Fruit fly (Drosophila melanogaster) whole organism, embryonic: ENCODE measurements around the gene BtbVII.
A peak's percentile ranks its signal among the peaks of the same experiment; 100 is the strongest.

Experiments used
- CG10147 ChIP-seq: fragments of 200-800 bp; sonication (Bioruptor generic); optimal IDR thresholded peaks from 2 replicates; lab custom pipeline; 2019; ENCODE audit warnings: missing biosample characterization, mild to moderate bottlenecking, missing genetic modification characterization, moderate library complexity
- CG10543 ChIP-seq: fragments of 200-800 bp; sonication (Bioruptor generic); optimal IDR thresholded peaks from 3 replicates; lab custom pipeline; 2017; ENCODE audit warnings: missing biosample characterization, mild to moderate bottlenecking, missing genetic modification characterization, moderate library complexity
- CG10979 ChIP-seq: fragments of 200-800 bp; sonication (Bioruptor generic); optimal IDR thresholded peaks from 2 replicates; lab custom pipeline; 2018; ENCODE audit warnings: missing biosample characterization, mild to moderate bottlenecking, missing genetic modification characterization, moderate library complexity
- CG12769 ChIP-seq: fragments of 200-800 bp; sonication (Bioruptor generic); optimal IDR thresholded peaks from 2 replicates; lab custom pipeline; 2019; ENCODE audit warnings: missing biosample characterization, mild to moderate bottlenecking, missing genetic modification characterization, moderate library complexity
- CG17802 ChIP-seq: fragments of 200-800 bp; sonication (Bioruptor generic); optimal IDR thresholded peaks from 2 replicates; lab custom pipeline; 2018; ENCODE audit warnings: missing biosample characterization, mild to moderate bottlenecking, missing genetic modification characterization, moderate library complexity
- CG18476 ChIP-seq: fragments of 200-800 bp; sonication (Bioruptor generic); optimal IDR thresholded peaks from 2 replicates; lab custom pipeline; 2016; ENCODE audit warnings: missing biosample characterization, mild to moderate bottlenecking, missing genetic modification characterization
- CG2199 ChIP-seq: fragments of 200-800 bp; sonication (Bioruptor generic); IDR thresholded peaks from 3 replicates; pipeline ENCODE4 v1.3.6; 2022; ENCODE audit warnings: missing biosample characterization, missing genetic modification characterization
- CG4707 ChIP-seq: fragments of 200-800 bp; sonication (Bioruptor generic); optimal IDR thresholded peaks from 2 replicates; lab custom pipeline; 2018; ENCODE audit warnings: missing biosample characterization, mild to moderate bottlenecking, missing genetic modification characterization, moderate library complexity
- CG6254 ChIP-seq: fragments of 200-800 bp; sonication (Bioruptor generic); optimal IDR thresholded peaks from 3 replicates; lab custom pipeline; 2017; ENCODE audit warnings: mild to moderate bottlenecking, missing biosample characterization, missing genetic modification reagents, missing genetic modification characterization
- CG7372 ChIP-seq: fragments of 200-800 bp; sonication (Bioruptor generic); IDR thresholded peaks from 2 replicates; pipeline ENCODE4 v1.3.6; 2022; ENCODE audit warnings: missing biosample characterization, missing genetic modification characterization
- Deaf1 ChIP-seq: fragments of 200-800 bp; optimal IDR thresholded peaks from 3 replicates; lab custom pipeline; 2019; ENCODE audit warnings: missing biosample characterization, mild to moderate bottlenecking, missing genetic modification characterization, moderate library complexity
- Dll ChIP-seq: fragments of 200-800 bp; sonication (Bioruptor generic); IDR thresholded peaks from 4 replicates; pipeline ENCODE4 v1.3.6; 2022; ENCODE audit warnings: missing biosample characterization, missing genetic modification characterization; ENCODE audit not compliant: partially characterized antibody
- Ets97D ChIP-seq: fragments of 200-800 bp; sonication (Bioruptor generic); optimal IDR thresholded peaks from 3 replicates; lab custom pipeline; 2016; ENCODE audit warnings: missing biosample characterization, missing genetic modification characterization
- Fer1 ChIP-seq: fragments of 200-800 bp; sonication (Bioruptor generic); optimal IDR thresholded peaks from 2 replicates; lab custom pipeline; 2017; ENCODE audit warnings: missing biosample characterization, mild to moderate bottlenecking, missing genetic modification characterization
- Gsc ChIP-seq: fragments of 200-800 bp; sonication (Bioruptor generic); IDR thresholded peaks from 2 replicates; pipeline ENCODE4 v1.3.6; 2022; ENCODE audit warnings: missing biosample characterization, missing genetic modification characterization
- H2.0 ChIP-seq: fragments of 200-800 bp; sonication (Bioruptor generic); IDR thresholded peaks from 2 replicates; pipeline ENCODE4 v1.3.6; 2022; ENCODE audit warnings: missing biosample characterization, missing genetic modification characterization
- Hr78 ChIP-seq, 2 experiments: fragments of 200-800 bp in 1 of 2; fragments of >200 bp in 1 of 2; sonication (Bioruptor generic) in 1 of 2; optimal IDR thresholded peaks; 2 replicates each; lab custom pipeline; 2017 to 2019; ENCODE audit warnings: missing biosample characterization in 2 of 2, missing genetic modification characterization in 2 of 2, mild to moderate bottlenecking in 1 of 2, moderate library complexity in 1 of 2
- MTF-1 ChIP-seq: fragments of 200-800 bp; sonication (Bioruptor generic); optimal IDR thresholded peaks from 2 replicates; lab custom pipeline; 2018; ENCODE audit warnings: missing biosample characterization, mild to moderate bottlenecking, missing genetic modification characterization, borderline replicate concordance
- Med ChIP-seq: fragments of 200-800 bp; sonication (Bioruptor generic); peaks from one replicate; lab custom pipeline; 2016; ENCODE audit warnings: missing biosample characterization, missing genetic modification characterization, mild to moderate bottlenecking, inconsistent platforms, moderate library complexity
- Mrtf ChIP-seq: fragments of 200-800 bp; sonication (Bioruptor generic); IDR thresholded peaks from 3 replicates; pipeline ENCODE4 v1.3.6; 2022; ENCODE audit warnings: missing biosample characterization, missing genetic modification characterization
- Pdp1 ChIP-seq, 2 experiments: fragments of 200-800 bp; sonication (Bioruptor generic); optimal IDR thresholded peaks; 3 replicates each; lab custom pipeline; 2016; ENCODE audit warnings: missing biosample characterization in 2 of 2, missing genetic modification characterization in 2 of 2, mild to moderate bottlenecking in 1 of 2, moderate library complexity in 1 of 2
- Ptx1 ChIP-seq: fragments of 200-800 bp; sonication (Bioruptor generic); IDR thresholded peaks from 2 replicates; pipeline ENCODE4 v1.3.6; 2022; ENCODE audit warnings: missing biosample characterization, missing genetic modification characterization
- ara ChIP-seq: fragments of 200-800 bp; sonication (Bioruptor generic); IDR thresholded peaks from 2 replicates; pipeline ENCODE4 v1.3.6; 2022; ENCODE audit warnings: missing biosample characterization, missing genetic modification characterization
- az2 ChIP-seq: fragments of 200-800 bp; sonication (Bioruptor generic); optimal IDR thresholded peaks from 3 replicates; lab custom pipeline; 2016; ENCODE audit warnings: missing biosample characterization, missing genetic modification characterization
- chinmo ChIP-seq: fragments of 200-800 bp; sonication (Bioruptor generic); IDR thresholded peaks from 4 replicates; pipeline ENCODE4 v1.3.6; 2022; ENCODE audit warnings: missing biosample characterization, missing genetic modification characterization; ENCODE audit not compliant: partially characterized antibody
- ci ChIP-seq: fragments of 200-800 bp; sonication (Bioruptor generic); IDR thresholded peaks from 3 replicates; pipeline ENCODE4 v1.3.6; 2022; ENCODE audit warnings: missing biosample characterization, missing genetic modification characterization
- crol ChIP-seq: fragments of 200-800 bp; sonication (Bioruptor generic); IDR thresholded peaks from 2 replicates; pipeline ENCODE4 v1.3.6; 2022; ENCODE audit warnings: missing biosample characterization, missing genetic modification characterization
- dan ChIP-seq: fragments of 200-800 bp; sonication (Bioruptor generic); IDR thresholded peaks from 2 replicates; pipeline ENCODE4 v1.3.6; 2022; ENCODE audit warnings: missing biosample characterization, missing genetic modification characterization
- dysf ChIP-seq: fragments of 200-800 bp; sonication (Bioruptor generic); IDR thresholded peaks from 3 replicates; pipeline ENCODE4 v1.3.6; 2022; ENCODE audit warnings: missing biosample characterization, missing genetic modification characterization
- fd64A ChIP-seq: fragments of 200-800 bp; sonication (Bioruptor generic); optimal IDR thresholded peaks from 3 replicates; lab custom pipeline; 2018; ENCODE audit warnings: missing biosample characterization, mild to moderate bottlenecking, missing genetic modification characterization
- gem ChIP-seq: fragments of 200-800 bp; sonication (Bioruptor generic); optimal IDR thresholded peaks from 2 replicates; lab custom pipeline; 2019; ENCODE audit warnings: missing biosample characterization, mild to moderate bottlenecking, missing genetic modification characterization, moderate library complexity
- hkb ChIP-seq, 2 experiments: fragments of 200-800 bp in 1 of 2; fragments of >200 bp in 1 of 2; sonication (Bioruptor generic) in 1 of 2; IDR thresholded peaks in 1 of 2; optimal IDR thresholded peaks in 1 of 2; 2 replicates each; pipeline versions ENCODE4 v1.3.6 to Lab custom; 2017 to 2022; ENCODE audit warnings: missing biosample characterization in 1 of 2, missing genetic modification characterization in 1 of 2
- kni ChIP-seq: fragments of 200-800 bp; sonication (Bioruptor generic); optimal IDR thresholded peaks from 3 replicates; lab custom pipeline; 2017; ENCODE audit warnings: mild to moderate bottlenecking, missing biosample characterization, missing genetic modification reagents, missing genetic modification characterization
- lov ChIP-seq, 2 experiments: fragments of 200-800 bp in 1 of 2; fragments of >200 bp in 1 of 2; sonication (Bioruptor generic) in 1 of 2; IDR thresholded peaks in 1 of 2; optimal IDR thresholded peaks in 1 of 2; 2 replicates in 1 of 2; 3 replicates in 1 of 2; pipeline versions ENCODE4 v1.3.6 to Lab custom; 2017 to 2022; ENCODE audit warnings: missing biosample characterization in 1 of 2, missing genetic modification characterization in 1 of 2
- mirr ChIP-seq: fragments of 200-800 bp; sonication (Bioruptor generic); optimal IDR thresholded peaks from 3 replicates; lab custom pipeline; 2018; ENCODE audit warnings: missing biosample characterization, mild to moderate bottlenecking, missing genetic modification characterization
- nerfin-2 ChIP-seq: fragments of 200-800 bp; sonication (Bioruptor generic); IDR thresholded peaks from 2 replicates; pipeline ENCODE4 v1.3.6; 2022; ENCODE audit warnings: missing biosample characterization, missing genetic modification characterization; ENCODE audit not compliant: partially characterized antibody
- pan ChIP-seq, 4 experiments: fragments of >200 bp in 3 of 4; fragments of 200-800 bp in 1 of 4; sonication (Bioruptor generic) in 1 of 4; optimal IDR thresholded peaks in 3 of 4; IDR thresholded peaks in 1 of 4; 2 replicates each; pipeline versions ENCODE4 v1.3.6 to Lab custom; 2017 to 2022; ENCODE audit warnings: missing biosample characterization in 2 of 4, missing genetic modification characterization in 2 of 4, mixed read lengths in 1 of 4
- pnt ChIP-seq: fragments of 200-800 bp; sonication (Bioruptor generic); optimal IDR thresholded peaks from 3 replicates; lab custom pipeline; 2016; ENCODE audit warnings: missing biosample characterization, missing genetic modification characterization
- sens ChIP-seq: fragments of 200-800 bp; sonication (Bioruptor generic); peaks from one replicate; lab custom pipeline; 2016; ENCODE audit warnings: missing biosample characterization, missing genetic modification characterization
- sisA ChIP-seq: fragments of 200-800 bp; sonication (Bioruptor generic); IDR thresholded peaks from 2 replicates; pipeline ENCODE4 v1.3.6; 2022; ENCODE audit warnings: missing biosample characterization, missing genetic modification characterization
- slbo ChIP-seq: fragments of 200-800 bp; sonication (Bioruptor generic); IDR thresholded peaks from 2 replicates; pipeline ENCODE4 v1.3.6; 2022; ENCODE audit warnings: missing biosample characterization, missing genetic modification characterization
- sr ChIP-seq: fragments of 200-800 bp; sonication (Bioruptor generic); IDR thresholded peaks from 3 replicates; pipeline ENCODE4 v1.3.6; 2022; ENCODE audit warnings: missing biosample characterization, missing genetic modification characterization
- sug ChIP-seq: fragments of 200-800 bp; optimal IDR thresholded peaks from 2 replicates; lab custom pipeline; 2019; ENCODE audit warnings: missing biosample characterization, mild to moderate bottlenecking, missing genetic modification characterization, moderate library complexity
- tgo ChIP-seq: fragments of 200-800 bp; sonication (Bioruptor generic); IDR thresholded peaks from 3 replicates; pipeline ENCODE4 v1.3.6; 2022; ENCODE audit warnings: missing biosample characterization, missing genetic modification characterization
- z ChIP-seq: fragments of 200-800 bp; sonication (Bioruptor generic); IDR thresholded peaks from 3 replicates; pipeline ENCODE4 v1.3.6; 2022; ENCODE audit warnings: missing biosample characterization, missing genetic modification characterization
- zf30C ChIP-seq: fragments of 200-800 bp; sonication (Bioruptor generic); optimal IDR thresholded peaks from 3 replicates; lab custom pipeline; 2018; ENCODE audit warnings: missing biosample characterization, mild to moderate bottlenecking, missing genetic modification characterization

The BtbVII gene

DNA sequence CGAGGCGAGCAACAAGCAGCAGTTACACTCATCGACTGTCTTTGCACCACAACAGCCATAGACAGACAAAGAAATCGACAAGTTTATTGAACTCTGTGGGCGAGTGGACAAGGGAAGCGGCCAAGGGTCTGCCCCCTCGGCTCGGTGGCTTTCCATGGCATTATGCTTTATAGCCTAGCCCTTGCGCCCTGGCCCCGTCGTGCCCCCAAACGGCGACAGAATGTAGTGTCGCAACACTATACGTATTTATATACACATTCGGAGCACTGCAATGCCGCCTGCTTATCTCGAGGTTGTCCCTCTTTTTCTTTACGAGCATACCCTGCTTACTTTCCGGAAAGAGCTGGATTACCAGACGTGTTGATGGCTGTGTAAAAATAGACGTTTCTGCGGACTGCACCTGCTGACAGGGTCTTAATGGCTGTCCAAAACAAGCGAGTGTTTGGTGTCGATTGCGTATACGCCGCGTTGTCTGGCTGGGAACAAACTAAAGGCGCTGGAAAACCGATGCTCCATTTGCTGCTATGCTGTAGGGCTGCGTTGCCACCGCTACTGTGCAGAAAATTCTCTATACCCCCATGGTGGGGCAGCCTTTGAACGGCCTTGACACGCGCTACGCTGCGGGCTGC is 25.6 kb upstream of the BtbVII start:
- TF ChIP-seq ci, result 0 out of 3 replicates have a peak, but pooled peaks have one; percentile 28
- peak; percentile 73 for TF ChIP-seq sug
- TF ChIP-seq Mrtf (GFP tag; lab: Robert Waterston, UW), result no peak
- peak; percentile 23; the same call in 1 of the 2 replicates for TF ChIP-seq Ptx1
- no peak for TF ChIP-seq nerfin-2 (GFP tag; lab: Robert Waterston, UW)
- TF ChIP-seq sr (GFP tag; lab: Robert Waterston, UW), result peak; percentile 66
- TF ChIP-seq sens (GFP tag; lab: Kevin White, UChicago), result peak; percentile 53
- no peak for TF ChIP-seq CG18476 (GFP tag; lab: Kevin White, UChicago)
- TF ChIP-seq H2.0 (GFP tag; lab: Robert Waterston, UW), result no peak
- TF ChIP-seq MTF-1 (GFP tag; lab: Kevin White, UChicago), result peak; percentile 11
- no peak for TF ChIP-seq lov (optimal IDR thresholded peaks at IDR 0.05; lab: Kevin White, UChicago)
- no peak for TF ChIP-seq lov (GFP tag; IDR thresholded peaks at IDR 0.05; lab: Robert Waterston, UW)
- 0 out of 3 replicates have a peak, but pooled peaks have one; percentile 26 for TF ChIP-seq dysf (GFP tag; lab: Robert Waterston, UW)
- 0 out of 3 replicates have a peak, but pooled peaks have one; percentile 12 for TF ChIP-seq z (GFP tag; lab: Robert Waterston, UW)
- peak in 1 of 2 experiments; percentile 94 for TF ChIP-seq Hr78 (GFP tag; optimal IDR thresholded peaks at IDR 0.05; lab: Kevin White, UChicago)
- 0 out of 2 replicates have a peak, but pooled peaks have one; percentile 4 for TF ChIP-seq sisA (GFP tag; lab: Robert Waterston, UW)
- peak; percentile 6 for TF ChIP-seq CG6254 (GFP tag; lab: Kevin White, UChicago)
- TF ChIP-seq CG10979 (tag; lab: Kevin White, UChicago), result peak; percentile 13
- TF ChIP-seq Ets97D (GFP tag; lab: Kevin White, UChicago), result no peak
- TF ChIP-seq dan (GFP tag; lab: Robert Waterston, UW), result no peak
- TF ChIP-seq crol (GFP tag; lab: Robert Waterston, UW), result peak; percentile 94
- no peak for TF ChIP-seq Gsc (GFP tag; lab: Robert Waterston, UW)
- peak; percentile 13 for TF ChIP-seq Deaf1
- TF ChIP-seq az2 (GFP tag; lab: Kevin White, UChicago), result no peak
- TF ChIP-seq CG2199, result 0 out of 3 replicates have a peak, but pooled peaks have one; percentile 26
- no peak; the same call in 2 of the 3 replicates for TF ChIP-seq tgo (GFP tag; lab: Robert Waterston, UW)
- no peak for TF ChIP-seq CG10147
- TF ChIP-seq zf30C (GFP tag; lab: Kevin White, UChicago), result no peak
- peak; percentile 6 for TF ChIP-seq mirr (GFP tag; lab: Kevin White, UChicago)
- no peak for TF ChIP-seq pnt
- TF ChIP-seq CG17802, result peak; percentile 58
- TF ChIP-seq chinmo (GFP tag; lab: Robert Waterston, UW), result 0 out of 4 replicates have a peak, but pooled peaks have one; percentile 42
- no peak for TF ChIP-seq pan (optimal IDR thresholded peaks at IDR 0.05; lab: Kevin White, UChicago)
- TF ChIP-seq pan (GFP tag; optimal IDR thresholded peaks at IDR 0.05 in 1 of 2, IDR thresholded peaks at IDR 0.05 in 1 of 2), result peak in 1 of 2 experiments; percentile 13
- TF ChIP-seq Dll (GFP tag; lab: Robert Waterston, UW), result no peak
- TF ChIP-seq gem (tag; lab: Kevin White, UChicago), result peak; percentile 54
- peak; percentile 32 for TF ChIP-seq fd64A (GFP tag; lab: Kevin White, UChicago)
- no peak for TF ChIP-seq hkb (optimal IDR thresholded peaks at IDR 0.05; lab: Kevin White, UChicago)
- 0 out of 2 replicates have a peak, but pooled peaks have one; percentile 18 for TF ChIP-seq hkb (GFP tag; IDR thresholded peaks at IDR 0.05; lab: Robert Waterston, UW)
- TF ChIP-seq CG4707 (GFP tag; lab: Kevin White, UChicago), result no peak
- TF ChIP-seq Med (GFP tag; lab: Kevin White, UChicago), result peak; percentile 74
- peak; percentile 52 for TF ChIP-seq CG7372
- TF ChIP-seq ara (GFP tag; lab: Robert Waterston, UW), result 0 out of 2 replicates have a peak, but pooled peaks have one; percentile 8
- TF ChIP-seq kni (GFP tag; lab: Kevin White, UChicago), result peak; percentile 61
- peak; percentile 40 for TF ChIP-seq CG10543
- TF ChIP-seq slbo, result 0 out of 2 replicates have a peak, but pooled peaks have one; percentile 3
- TF ChIP-seq Fer1 (GFP tag; lab: Kevin White, UChicago), result peak; percentile 14
- TF ChIP-seq CG12769 (tag; lab: Kevin White, UChicago), result peak; percentile 57
- peak in 1 of 2 experiments; percentile 83 for TF ChIP-seq Pdp1 (GFP tag; optimal IDR thresholded peaks at IDR 0.05; lab: Kevin White, UChicago)
